Fruit fly (Drosophila melanogaster) whole organism, prepupa: ENCODE results near the gene CG32032.

Experiments used
- CG10631 ChIP-seq: fragments of 200-800 bp; sonication (Bioruptor generic); optimal IDR thresholded peaks from 2 replicates; lab custom pipeline; 2016; ENCODE audit warnings: missing biosample characterization, missing genetic modification characterization
- CG11294 ChIP-seq: fragments of 200-800 bp; sonication (Bioruptor generic); IDR thresholded peaks from 2 replicates; pipeline ENCODE4 v1.3.6; 2022; ENCODE audit warnings: missing biosample characterization, missing genetic modification characterization
- CG3032 ChIP-seq: fragments of 200-800 bp; optimal IDR thresholded peaks from 2 replicates; lab custom pipeline; 2019; ENCODE audit warnings: missing biosample characterization, mild to moderate bottlenecking, missing genetic modification characterization, moderate library complexity
- CG3919 ChIP-seq: fragments of 200-800 bp; sonication (Bioruptor generic); optimal IDR thresholded peaks from 3 replicates; lab custom pipeline; 2016; ENCODE audit warnings: missing biosample characterization, missing genetic modification characterization
- CG6792 ChIP-seq: fragments of 200-800 bp; sonication (Bioruptor generic); optimal IDR thresholded peaks from 3 replicates; lab custom pipeline; 2016; ENCODE audit warnings: missing biosample characterization, missing genetic modification characterization
- CG6854 ChIP-seq: fragments of 200-800 bp; sonication (Bioruptor generic); optimal IDR thresholded peaks from 2 replicates; lab custom pipeline; 2017; ENCODE audit warnings: missing biosample characterization, mild to moderate bottlenecking, missing genetic modification characterization
- Lpt ChIP-seq: fragments of 200-800 bp; sonication (Bioruptor generic); optimal IDR thresholded peaks from 3 replicates; lab custom pipeline; 2016; ENCODE audit warnings: missing biosample characterization, missing genetic modification characterization
- Sox15 ChIP-seq: fragments of 200-800 bp; sonication (Bioruptor generic); optimal IDR thresholded peaks from 3 replicates; lab custom pipeline; 2016; ENCODE audit warnings: missing biosample characterization, missing genetic modification characterization
- acj6 ChIP-seq: fragments of 200-800 bp; sonication (Bioruptor generic); optimal IDR thresholded peaks from 3 replicates; lab custom pipeline; 2016; ENCODE audit warnings: missing biosample characterization, missing genetic modification characterization
- esn ChIP-seq: fragments of 200-800 bp; sonication (Bioruptor generic); optimal IDR thresholded peaks from 2 replicates; lab custom pipeline; 2016; ENCODE audit warnings: missing biosample characterization, mild to moderate bottlenecking, missing genetic modification characterization, moderate library complexity
- vri ChIP-seq: fragments of 200-800 bp; sonication (Bioruptor generic); optimal IDR thresholded peaks from 3 replicates; lab custom pipeline; 2016; ENCODE audit warnings: missing biosample characterization, mild to moderate bottlenecking, missing genetic modification characterization

DNA sequence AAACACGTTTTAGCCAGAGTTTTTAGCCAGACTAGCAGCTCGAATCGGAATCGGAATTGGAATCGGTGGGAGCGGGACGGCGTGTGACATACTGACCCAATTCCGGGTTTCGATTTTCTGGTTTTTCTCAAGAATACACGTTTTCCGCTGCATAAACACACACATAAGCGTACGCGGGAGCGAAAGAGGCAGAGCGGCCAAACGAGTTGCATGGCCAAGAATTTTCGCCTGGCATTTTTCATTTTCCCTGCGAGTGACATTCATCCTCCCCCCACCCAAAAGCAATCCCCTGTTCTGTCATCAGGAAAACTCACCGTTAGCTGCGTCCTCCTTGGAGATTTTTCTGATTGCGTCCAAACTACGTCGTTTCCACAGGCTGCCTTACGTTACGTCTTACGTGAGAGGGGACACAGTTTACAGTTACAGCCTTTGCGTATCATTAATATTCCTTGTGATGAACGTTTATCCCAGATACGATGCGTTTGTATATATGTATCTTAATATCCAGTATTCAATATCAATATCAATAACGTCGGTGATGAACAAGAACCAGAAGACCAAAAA, 36.8 kb downstream of the CG32032 start:
- no peak for TF ChIP-seq CG3919 (GFP tag; lab: Kevin White, UChicago)
- no peak for TF ChIP-seq Sox15 (GFP tag; lab: Kevin White, UChicago)
- TF ChIP-seq CG3032 (tag; lab: Kevin White, UChicago) = no peak
- TF ChIP-seq acj6 (GFP tag; lab: Kevin White, UChicago) = no peak
- no peak for TF ChIP-seq CG6854
- TF ChIP-seq vri (GFP tag; lab: Kevin White, UChicago) = no peak
- TF ChIP-seq esn (GFP tag; lab: Kevin White, UChicago) = no peak
- TF ChIP-seq CG10631 (GFP tag; lab: Kevin White, UChicago) = no peak
- no peak for TF ChIP-seq Lpt (GFP tag; lab: Kevin White, UChicago)
- TF ChIP-seq CG6792 (GFP tag; lab: Kevin White, UChicago) = no peak
- TF ChIP-seq CG11294 (GFP tag; lab: Robert Waterston, UW) = no peak
